ENCODE assay signal across 1 worm cellular context in genomic region chrII:8973516-8974043, ce11.
TF ChIP-seq lines count a peak whose summit lies in the region.

Gene tomm-40, minus strand, starts transcription at chrII:8973566.

TF ChIP-seq in whole organism, L1 larva, 84 proteins besides CTCF, POLR2A, EP300 and RAD21 (continued from another document):
- peak; percentile 5 for TF ChIP-seq skn-1 (tag; optimal IDR thresholded peaks at IDR 0.05; lab: Kevin White, UChicago)
- TF ChIP-seq lin-35 (GFP tag; optimal IDR thresholded peaks at IDR 0.05; lab: Kevin White, UChicago): peak in 1 of 2 experiments; percentile 55
- TF ChIP-seq fos-1 (tag; optimal IDR thresholded peaks at IDR 0.05; lab: Kevin White, UChicago): no peak
TF ChIP-seq in whole organism, L1 larva: peak in this region for 10.
